Fruit fly (Drosophila melanogaster) whole organism, pupa: Measurements from ENCODE around the gene geko.

Experiments
- CG13204 ChIP-seq: fragments of 200-800 bp; sonication (Bioruptor generic); optimal IDR thresholded peaks from 2 replicates; lab custom pipeline; 2018; ENCODE audit warnings: missing biosample characterization, mild to moderate bottlenecking, missing genetic modification characterization, moderate library complexity
- CG14655 ChIP-seq: fragments of 200-800 bp; sonication (Bioruptor generic); optimal IDR thresholded peaks from 3 replicates; lab custom pipeline; 2017; ENCODE audit warnings: mild to moderate bottlenecking, missing biosample characterization, missing genetic modification reagents, missing genetic modification characterization
- CG15710 ChIP-seq: fragments of 200-800 bp; sonication (Bioruptor generic); optimal IDR thresholded peaks from 2 replicates; lab custom pipeline; 2018; ENCODE audit warnings: missing biosample characterization, mild to moderate bottlenecking, missing genetic modification characterization, moderate library complexity
- Pif1B ChIP-seq: fragments of 200-800 bp; sonication (Bioruptor generic); optimal IDR thresholded peaks from 3 replicates; lab custom pipeline; 2016; ENCODE audit warnings: missing biosample characterization, missing genetic modification characterization
- gl ChIP-seq: fragments of 200-800 bp; sonication (Bioruptor generic); optimal IDR thresholded peaks from 2 replicates; lab custom pipeline; 2018; ENCODE audit warnings: missing biosample characterization, mild to moderate bottlenecking, missing genetic modification characterization

DNA sequence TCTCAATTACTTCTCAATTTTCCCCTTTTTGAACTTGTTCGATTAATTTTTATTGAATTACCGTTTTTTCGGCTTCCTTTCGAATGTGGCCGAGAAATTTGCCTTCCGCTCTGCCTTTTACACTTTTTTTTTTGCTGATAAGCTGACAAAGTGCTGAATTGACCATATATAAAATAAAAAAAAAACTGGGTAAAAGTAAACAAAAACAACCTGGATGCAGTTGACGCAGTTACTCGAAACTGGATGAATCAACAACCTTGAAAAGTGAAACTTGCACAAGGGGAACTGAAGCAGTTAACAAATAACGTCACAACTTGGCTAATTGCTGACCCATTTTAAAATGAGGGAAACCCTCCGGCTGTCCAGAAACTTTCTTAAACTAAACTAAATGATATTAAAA, 44.7 kb downstream of the geko start:
- TF ChIP-seq CG13204: no peak
- TF ChIP-seq CG14655: no peak
- no peak for TF ChIP-seq gl (tag; lab: Kevin White, UChicago)
- TF ChIP-seq Pif1B (GFP tag; lab: Kevin White, UChicago): no peak
- TF ChIP-seq CG15710 (tag; lab: Kevin White, UChicago): no peak
